Worm (Caenorhabditis elegans) whole organism, mixed stage, embryonic: ENCODE data around the gene mlc-6.

Experiments used
- M03D4.4 ChIP-seq: sonication (generic microtip); optimal IDR thresholded peaks from 2 replicates; lab custom pipeline; 2017; ENCODE audit warnings: mild to moderate bottlenecking, missing genetic modification characterization, missing compliant biosample characterization
- ces-1 ChIP-seq: fragments of 150-350 bp; optimal IDR thresholded peaks from 2 replicates; lab custom pipeline; 2014; ENCODE audit warnings: missing biosample characterization, missing genetic modification reagents, missing genetic modification characterization
- lin-13 ChIP-seq: fragments of 150-350 bp; optimal IDR thresholded peaks from 2 replicates; lab custom pipeline; 2014; ENCODE audit warnings: missing biosample characterization, missing genetic modification characterization
- nhr-237 ChIP-seq: fragments of 150-350 bp; optimal IDR thresholded peaks from 2 replicates; lab custom pipeline; 2014; ENCODE audit warnings: missing biosample characterization, missing genetic modification characterization
- nhr-28 ChIP-seq: fragments of 150-350 bp; optimal IDR thresholded peaks from 2 replicates; lab custom pipeline; 2014; ENCODE audit warnings: missing biosample characterization, missing genetic modification characterization
- snpc-4 ChIP-seq: fragments of 150-350 bp; optimal IDR thresholded peaks from 2 replicates; lab custom pipeline; 2014; ENCODE audit warnings: missing biosample characterization, missing genetic modification characterization
- unc-39 ChIP-seq: fragments of 150-350 bp; optimal IDR thresholded peaks from 2 replicates; lab custom pipeline; 2014; ENCODE audit warnings: missing biosample characterization, missing genetic modification characterization
- unc-62 ChIP-seq: fragments of 150-350 bp; optimal IDR thresholded peaks from 2 replicates; lab custom pipeline; 2014; ENCODE audit warnings: missing biosample characterization, missing genetic modification reagents, missing genetic modification characterization

ce11 chrX:14234932-14235331 is 11.5 kb downstream of the mlc-6 start, which contains the start of gene srg-37:
- TF ChIP-seq nhr-237 (no peak), nhr-28 (tag; lab: Kevin White, UChicago) (no peak), unc-62 (GFP tag; lab: Kevin White, UChicago) (no peak), ces-1 (no peak), snpc-4 (tag; lab: Kevin White, UChicago) (no peak), unc-39 (no peak), M03D4.4 (tag; lab: Kevin White, UChicago) (no peak), lin-13 (tag; lab: Kevin White, UChicago) (no peak)
